Fruit fly (Drosophila melanogaster): ENCODE data around the gene Nup154.

- TF ChIP-seq CG9705 (GFP tag; optimal IDR thresholded peaks at IDR 0.05) (no peak), dmrt93B (GFP tag; optimal IDR thresholded peaks at IDR 0.05) (no peak), CrebA (GFP tag; optimal IDR thresholded peaks at IDR 0.05; ENCODE audit: borderline replicate concordance) (no peak), Hr78 (GFP tag; optimal IDR thresholded peaks at IDR 0.05) (no peak), GATAd (GFP tag; optimal IDR thresholded peaks at IDR 0.05) (no peak), Abd-B (GFP tag; optimal IDR thresholded peaks at IDR 0.05) (no peak), psq (GFP tag; optimal IDR thresholded peaks at IDR 0.05) (no peak), Myc (optimal IDR thresholded peaks at IDR 0.05) (no peak), usp (GFP tag; optimal IDR thresholded peaks at IDR 0.05) (no peak), Dif (GFP tag; optimal IDR thresholded peaks at IDR 0.05; ENCODE audit: partially characterized antibody) (no peak)
These were observed 27.6 kb upstream of the Nup154 start for dm6 chr2L:10976864-10977586.

Data from whole organism, wandering third instar larva.